Worm (Caenorhabditis elegans): ENCODE measurements around the gene hrpu-1.

Gene hrpu-1

ce11 chrIV:15037492-15037891, 1.9 kb upstream of the hrpu-1 start:
- TF ChIP-seq snpc-1.2 (GFP tag; IDR thresholded peaks at IDR 0.05) (0 out of 2 replicates have a peak, but pooled peaks have one; percentile 31), tra-1 (GFP tag; IDR thresholded peaks at IDR 0.05) (no peak)

- TF ChIP-seq skn-1 (tag; optimal IDR thresholded peaks at IDR 0.05) = no peak
- 0 out of 2 replicates have a peak, but pooled peaks have one; percentile 22 for TF ChIP-seq tra-1 (GFP tag; IDR thresholded peaks at IDR 0.05)
- TF ChIP-seq jun-1 (tag; optimal IDR thresholded peaks at IDR 0.05) = no peak
- 0 out of 2 replicates have a peak, but pooled peaks have one; percentile 14 for TF ChIP-seq lim-7 (GFP tag; IDR thresholded peaks at IDR 0.05)
- TF ChIP-seq Y105C5A.15 (GFP tag; IDR thresholded peaks at IDR 0.05) = 0 out of 2 replicates have a peak, but pooled peaks have one; percentile 9
- TF ChIP-seq egl-43 (GFP tag; IDR thresholded peaks at IDR 0.05) = peak; percentile 65
- TF ChIP-seq zfp-3 (GFP tag; conservative IDR thresholded peaks at IDR 0.05) = no peak
- peak; percentile 90 for TF ChIP-seq set-16 (GFP tag; IDR thresholded peaks at IDR 0.05)
- no peak for TF ChIP-seq hmg-1.1 (GFP tag; IDR thresholded peaks at IDR 0.05)
- TF ChIP-seq Y48G9A.11 (GFP tag; IDR thresholded peaks at IDR 0.05) = peak; percentile 37; the same call in 1 of the 2 replicates
- TF ChIP-seq pha-4 (GFP tag; IDR thresholded peaks at IDR 0.05) = peak; percentile 46; the same call in 1 of the 2 replicates
- no peak for TF ChIP-seq pha-4 (tag; optimal IDR thresholded peaks at IDR 0.05)
- TF ChIP-seq Y75B8A.6 (GFP tag; IDR thresholded peaks at IDR 0.05) = 0 out of 2 replicates have a peak, but pooled peaks have one; percentile 30
- no peak for TF ChIP-seq attf-4 (tag; optimal IDR thresholded peaks at IDR 0.05)
- peak; percentile 72 for TF ChIP-seq snpc-1.2 (GFP tag; IDR thresholded peaks at IDR 0.05)
- no peak for TF ChIP-seq saeg-2 (GFP tag; IDR thresholded peaks at IDR 0.05)
- TF ChIP-seq F44E2.7 (GFP tag; IDR thresholded peaks at IDR 0.05) = no peak
- TF ChIP-seq fkh-10 (GFP tag; optimal IDR thresholded peaks at IDR 0.05) = no peak
- no peak for TF ChIP-seq ceh-62 (tag; optimal IDR thresholded peaks at IDR 0.05)
- TF ChIP-seq zag-1 (tag; optimal IDR thresholded peaks at IDR 0.05) = no peak
- no peak for TF ChIP-seq T20F7.1 (GFP tag; optimal IDR thresholded peaks at IDR 0.05)
These were observed 595 bp upstream of the hrpu-1 start for ce11 chrIV:15038821-15039220.

- no peak for TF ChIP-seq ZK546.5 (tag; optimal IDR thresholded peaks at IDR 0.05)
- peak; percentile 95 for TF ChIP-seq aha-1 (tag)
These were observed 1.7 kb downstream of the hrpu-1 start for ce11 chrIV:15041124-15041523.

ce11 chrIV:15042159-15042936, 2.9 kb downstream of the hrpu-1 start:
- no peak for TF ChIP-seq hmg-1.1 (GFP tag; IDR thresholded peaks at IDR 0.05)
- TF ChIP-seq egl-43 (GFP tag; IDR thresholded peaks at IDR 0.05) = 0 out of 2 replicates have a peak, but pooled peaks have one; percentile 4
- TF ChIP-seq mep-1 (tag; optimal IDR thresholded peaks at IDR 0.05) = no peak
- 0 out of 2 replicates have a peak, but pooled peaks have one; percentile 8 for TF ChIP-seq lim-7 (GFP tag; IDR thresholded peaks at IDR 0.05)
- no peak for TF ChIP-seq zag-1 (tag; optimal IDR thresholded peaks at IDR 0.05)
- TF ChIP-seq snpc-1.2 (GFP tag; IDR thresholded peaks at IDR 0.05) = peak; percentile 87
- TF ChIP-seq lsy-2 (tag; optimal IDR thresholded peaks at IDR 0.05) = no peak
- TF ChIP-seq set-16 (GFP tag; IDR thresholded peaks at IDR 0.05) = peak; percentile 85
- TF ChIP-seq hlh-11 (tag; optimal IDR thresholded peaks at IDR 0.05) = no peak
- TF ChIP-seq nhr-77 (tag; optimal IDR thresholded peaks at IDR 0.05) = no peak
- no peak for TF ChIP-seq lin-1 (GFP tag; IDR thresholded peaks at IDR 0.05)
- TF ChIP-seq lin-15B (tag; optimal IDR thresholded peaks at IDR 0.05) = no peak
- TF ChIP-seq ama-1 (optimal IDR thresholded peaks at IDR 0.05) = peak; percentile 7
- peak; percentile 49 for TF ChIP-seq lin-38 (GFP tag; IDR thresholded peaks at IDR 0.05)
- no peak for TF ChIP-seq zip-2 (tag; optimal IDR thresholded peaks at IDR 0.05)
- no peak for TF ChIP-seq F10B5.3 (tag; optimal IDR thresholded peaks at IDR 0.05)
- TF ChIP-seq nhr-11 (tag; optimal IDR thresholded peaks at IDR 0.05) = no peak
- TF ChIP-seq ztf-11 (tag; optimal IDR thresholded peaks at IDR 0.05) = no peak
- TF ChIP-seq lir-3 (tag; optimal IDR thresholded peaks at IDR 0.05) = no peak
- no peak for TF ChIP-seq vab-7 (GFP tag; IDR thresholded peaks at IDR 0.05)
